Worm (Caenorhabditis elegans) whole organism, L4/young adult: ENCODE results near the gene D2045.9.

Experiments used
- W03F9.2 ChIP-seq: fragments of 150-350 bp; optimal IDR thresholded peaks from 2 replicates; lab custom pipeline; 2014; ENCODE audit warnings: missing biosample characterization, missing genetic modification characterization
- dao-5 ChIP-seq: sonication (generic microtip); optimal IDR thresholded peaks from 2 replicates; lab custom pipeline; 2016; ENCODE audit warnings: missing genotype, missing genetic modification characterization, moderate library complexity, missing compliant biosample characterization
- him-1 ChIP-seq: sonication (generic microtip); optimal IDR thresholded peaks from 2 replicates; lab custom pipeline; 2016; ENCODE audit warnings: missing genotype, missing genetic modification reagents, missing genetic modification characterization, missing compliant biosample characterization

Gene D2045.9

DNA sequence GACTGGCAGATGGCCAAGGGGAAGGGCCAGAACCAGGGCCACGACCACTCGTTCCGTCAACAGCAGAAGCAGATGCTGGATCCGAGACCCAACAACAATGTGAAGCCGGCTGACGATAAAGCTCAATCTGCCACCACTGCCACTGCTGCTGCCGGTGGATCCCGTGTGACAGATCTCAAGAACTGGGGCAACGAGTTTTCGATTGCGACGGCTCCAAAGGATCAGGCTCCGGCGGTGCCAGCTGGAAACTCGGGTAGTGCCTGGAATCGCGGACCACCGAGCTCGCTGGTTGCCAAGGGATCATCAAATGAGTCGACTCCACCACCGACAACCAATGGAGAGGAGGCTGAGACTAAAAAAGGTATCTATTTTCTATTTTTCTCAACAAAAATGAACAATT is 10.6 kb upstream of the D2045.9 start:
- TF ChIP-seq W03F9.2 (tag; lab: Kevin White, UChicago) (no peak), dao-5 (no peak), him-1 (tag; lab: Kevin White, UChicago) (no peak)

DNA sequence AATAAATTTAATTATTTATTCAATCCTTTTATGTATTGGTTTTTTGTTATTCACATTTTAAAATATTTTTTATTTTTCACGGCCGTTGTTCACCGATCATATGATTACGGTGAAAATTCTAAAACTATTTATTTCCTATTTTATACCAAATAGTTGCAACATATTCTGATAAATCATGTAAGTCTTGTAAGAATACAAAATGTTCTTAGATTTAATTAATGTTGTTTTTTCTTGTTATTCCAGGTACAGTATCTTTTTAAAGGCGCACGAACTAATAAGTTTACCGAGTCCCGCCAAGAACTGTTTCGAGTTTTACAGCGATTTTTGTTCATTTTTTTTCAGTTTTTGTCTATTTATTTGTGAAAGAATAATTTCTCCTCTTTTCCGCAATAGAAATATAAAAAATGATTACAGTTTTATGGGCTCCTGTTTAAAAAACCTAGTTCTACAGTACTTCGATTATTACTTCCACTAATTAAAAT is 5.4 kb upstream of the D2045.9 start, which contains the start of gene D2045.5:
TSS of gene D2045.5 (minus strand) at position 51 of the 482 bp plus-strand sequence.
- no peak for TF ChIP-seq him-1 (tag; lab: Kevin White, UChicago)
- TF ChIP-seq W03F9.2 (tag; lab: Kevin White, UChicago): peak; percentile 2

DNA sequence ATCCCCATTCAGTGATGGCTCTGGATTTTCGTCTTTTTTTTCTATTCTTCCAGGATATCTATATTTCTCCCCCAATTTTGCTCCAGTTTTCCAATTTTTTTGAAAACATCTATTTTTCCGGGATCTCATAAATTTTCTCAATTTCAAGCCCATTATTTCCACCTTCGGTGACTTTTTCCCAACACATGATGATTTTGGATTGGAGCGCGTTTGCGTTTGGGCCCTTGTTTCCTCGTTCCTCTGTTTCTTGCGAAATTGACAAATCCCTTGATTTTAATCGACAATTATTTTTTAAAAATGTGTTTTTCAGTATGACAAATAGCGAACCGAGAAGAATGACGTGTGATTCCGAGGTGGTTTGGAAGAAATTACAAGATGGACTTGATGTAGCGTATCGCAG is 4.1 kb upstream of the D2045.9 start, which contains the start of gene cul-1:
TSS of gene cul-1 (plus strand) at position 311 of the 400 bp plus-strand sequence.
- TF ChIP-seq him-1 (tag; lab: Kevin White, UChicago): no peak
- no peak for TF ChIP-seq dao-5
- no peak for TF ChIP-seq W03F9.2 (tag; lab: Kevin White, UChicago)

DNA sequence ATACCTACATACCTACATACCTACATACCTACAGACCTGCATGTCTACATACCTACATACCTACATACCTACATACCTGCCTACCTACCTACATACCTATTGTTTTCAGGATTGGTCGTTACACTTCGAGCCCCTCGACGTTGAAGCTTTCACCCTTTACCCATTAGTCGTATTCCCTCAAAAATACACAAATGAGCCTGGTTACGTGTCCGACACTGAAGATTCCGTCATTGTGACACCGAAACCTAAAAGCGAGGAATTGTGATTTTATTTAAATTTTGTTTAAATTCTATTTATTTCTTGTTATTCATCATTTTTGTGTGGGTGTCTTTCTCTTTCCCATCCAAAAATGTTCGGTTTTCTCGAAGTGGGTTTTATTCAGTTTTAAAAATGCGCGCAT is 4.1 kb downstream of the D2045.9 start, which contains the start of gene D2045.7:
TSS of gene D2045.7 (plus strand) at position 301 of the 400 bp plus-strand sequence.
- TF ChIP-seq him-1 (tag; lab: Kevin White, UChicago): no peak
- TF ChIP-seq dao-5: no peak
- TF ChIP-seq W03F9.2 (tag; lab: Kevin White, UChicago): no peak

DNA sequence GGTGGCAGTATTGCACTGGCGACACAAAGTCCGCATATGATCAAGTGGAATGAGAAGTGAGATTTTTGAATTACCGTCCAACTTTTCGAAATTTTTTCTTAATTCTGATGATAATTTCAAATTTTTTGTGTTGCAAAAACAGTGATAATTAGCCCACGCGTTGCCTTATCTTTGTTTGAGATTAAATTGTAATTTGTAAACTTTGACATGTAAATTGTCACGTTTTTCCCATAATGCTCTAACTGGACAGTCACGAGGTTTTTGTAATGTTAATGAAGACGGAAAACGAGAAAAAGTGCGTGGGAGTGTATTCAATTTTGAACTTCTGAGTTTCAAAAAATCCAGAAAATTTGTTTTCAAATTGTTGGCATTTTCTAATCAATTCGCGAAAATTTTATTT is 6.5 kb downstream of the D2045.9 start:
- TF ChIP-seq W03F9.2 (tag; lab: Kevin White, UChicago) (no peak), him-1 (tag; lab: Kevin White, UChicago) (no peak), dao-5 (no peak)

DNA sequence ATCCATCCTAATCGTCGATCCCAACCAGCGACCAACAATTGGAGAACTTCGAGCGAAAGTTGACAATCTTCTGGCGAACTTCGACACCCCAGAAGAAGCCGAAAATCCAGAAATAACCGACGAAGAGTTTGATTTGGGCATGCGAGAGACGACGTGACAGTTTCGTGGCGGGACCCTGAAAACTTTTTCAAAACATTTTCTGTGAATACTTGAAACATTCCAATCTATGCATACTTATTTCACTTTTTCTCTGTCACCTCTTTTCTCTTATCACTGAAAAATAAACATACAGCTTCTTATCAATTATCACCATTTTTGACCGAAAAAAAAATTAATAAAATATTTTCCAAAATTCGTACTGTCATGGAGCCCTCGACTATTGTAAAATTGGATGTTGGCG is 6.9 kb downstream of the D2045.9 start, which contains the start of gene D2045.8:
TSS of gene D2045.8 (plus strand) at position 301 of the 400 bp plus-strand sequence.
- TF ChIP-seq dao-5: no peak
- TF ChIP-seq W03F9.2 (tag; lab: Kevin White, UChicago): no peak
- TF ChIP-seq him-1 (tag; lab: Kevin White, UChicago): no peak

DNA sequence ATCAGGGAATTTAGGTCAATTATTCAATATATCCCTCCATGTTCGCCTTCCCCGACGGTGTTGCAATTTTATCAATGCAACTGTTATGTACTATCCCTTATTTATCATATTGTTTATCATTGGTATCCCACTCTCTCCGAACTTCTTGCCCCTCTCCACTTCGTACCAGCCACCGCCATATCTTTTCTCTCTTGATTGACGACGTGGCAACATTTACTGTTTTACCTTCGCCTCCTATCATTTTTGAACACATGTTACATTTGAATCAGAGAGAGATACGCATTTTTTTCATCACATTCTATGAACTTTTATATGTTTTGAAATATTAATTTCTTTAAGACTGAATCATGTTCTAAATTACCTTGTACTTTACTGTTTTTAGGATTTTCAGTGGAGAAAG is 11.4 kb downstream of the D2045.9 start:
- no peak for TF ChIP-seq dao-5
- TF ChIP-seq him-1 (tag; lab: Kevin White, UChicago): no peak
- no peak for TF ChIP-seq W03F9.2 (tag; lab: Kevin White, UChicago)

DNA sequence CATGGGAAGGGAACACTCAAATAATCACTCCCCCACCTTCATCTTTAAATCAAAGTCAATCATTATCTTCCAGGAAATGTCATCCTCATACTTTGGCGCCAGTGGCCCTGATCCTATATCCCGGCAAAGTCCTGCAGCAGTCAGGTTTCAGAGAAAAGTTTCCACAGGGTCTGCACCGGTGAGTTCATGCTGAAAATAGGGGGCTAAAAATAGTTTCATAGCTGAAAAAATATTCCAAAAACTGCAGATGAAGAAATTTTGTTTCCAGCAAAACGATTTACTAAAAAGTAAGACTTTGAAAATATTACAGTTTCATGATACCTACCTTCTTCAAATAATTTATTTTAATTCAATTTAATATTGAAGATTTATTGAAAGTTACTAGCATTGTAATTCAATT is 13.0 kb downstream of the D2045.9 start, which contains the start of gene ptr-25:
TSS of gene ptr-25 (plus strand) at position 73 of the 400 bp plus-strand sequence.
- TF ChIP-seq dao-5 (no peak), W03F9.2 (tag; lab: Kevin White, UChicago) (no peak), him-1 (tag; lab: Kevin White, UChicago) (no peak)

DNA sequence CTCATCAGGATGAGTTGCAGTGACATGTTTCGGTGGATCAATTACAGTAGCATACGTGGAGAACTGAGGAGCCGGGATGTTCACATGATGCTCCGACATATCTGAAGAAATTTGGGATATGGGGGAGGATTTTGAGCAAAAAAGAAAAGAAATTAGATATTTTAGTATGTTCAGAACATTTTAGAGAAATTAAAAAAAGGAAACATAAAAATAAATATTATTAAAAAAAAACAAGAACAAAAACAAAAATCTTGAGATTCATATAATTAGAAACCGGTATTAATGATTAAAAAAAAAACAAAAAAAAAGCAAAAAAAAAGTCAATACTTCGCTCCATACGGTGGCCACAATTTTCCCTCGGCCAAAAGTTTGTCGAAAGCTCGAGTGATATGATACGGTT is 28.7 kb downstream of the D2045.9 start, which contains the start of gene rab-33:
TSS of gene rab-33 (minus strand) at position 101 of the 400 bp plus-strand sequence.
- TF ChIP-seq dao-5 (no peak), W03F9.2 (tag; lab: Kevin White, UChicago) (no peak), him-1 (tag; lab: Kevin White, UChicago) (no peak)

DNA sequence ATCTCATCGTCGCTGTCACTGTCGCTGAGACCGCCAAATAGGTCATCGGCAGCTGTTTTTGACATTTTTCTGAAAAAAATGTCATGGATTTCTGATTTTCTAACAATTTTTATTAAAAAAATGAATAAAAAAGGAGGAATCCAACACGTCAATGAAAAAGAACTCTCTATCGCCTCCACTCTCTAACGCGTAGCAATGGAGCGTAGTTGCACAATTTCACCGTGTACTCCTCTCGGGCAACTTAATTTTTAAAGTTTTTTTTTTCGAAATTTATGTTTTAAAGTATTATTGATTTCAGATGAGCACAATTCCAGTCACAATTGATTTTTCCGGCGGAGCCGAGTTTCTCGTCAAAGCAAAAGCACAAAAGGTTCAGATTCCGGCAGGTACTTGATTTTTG is 30.1 kb downstream of the D2045.9 start, which contains the start of the genes taf-11.3 and urm-1:
TSS of gene taf-11.3 (minus strand) at position 69 of the 400 bp plus-strand sequence.
TSS of gene urm-1 (plus strand) at position 299 of the 400 bp plus-strand sequence.
- TF ChIP-seq dao-5: no peak
- peak; percentile 95 for TF ChIP-seq W03F9.2 (tag; lab: Kevin White, UChicago)

DNA sequence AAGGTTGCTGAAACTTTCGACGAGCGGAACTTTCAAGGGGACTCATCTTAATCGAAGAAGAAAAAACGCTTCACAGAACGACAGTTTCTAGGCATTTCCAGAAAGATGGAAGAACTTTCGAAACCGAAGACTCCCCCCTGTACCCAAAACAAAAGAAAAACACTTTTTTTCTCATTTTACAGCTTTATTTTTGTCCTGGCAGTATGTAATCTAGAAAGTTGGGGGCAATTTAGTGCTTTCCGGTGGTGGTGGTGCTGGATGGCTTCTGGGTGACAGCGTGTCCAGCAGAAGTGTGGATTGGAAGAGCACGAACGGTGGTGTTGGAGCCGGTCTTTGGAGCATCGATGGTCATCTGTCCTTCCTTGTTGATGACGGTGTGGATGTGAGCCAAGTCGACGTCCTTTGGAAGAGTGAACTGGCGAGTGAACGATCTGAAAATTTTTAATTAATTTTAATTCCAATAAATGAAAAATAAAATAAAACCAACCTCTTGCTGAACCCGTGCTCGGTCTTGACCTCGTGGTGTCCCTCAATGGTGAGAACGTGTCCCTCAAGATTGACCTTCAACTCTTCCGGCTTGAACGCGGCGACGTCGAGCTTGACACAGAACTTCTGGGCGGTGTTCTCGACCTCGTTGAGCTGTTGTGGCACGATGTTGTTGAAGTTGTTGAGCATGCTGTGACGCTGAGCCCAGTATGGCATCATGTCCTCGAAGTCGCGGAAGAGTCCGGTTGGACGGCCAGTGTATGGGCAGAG is 31.1 kb downstream of the D2045.9 start:
- peak; percentile 18 for TF ChIP-seq dao-5
- TF ChIP-seq him-1 (tag; lab: Kevin White, UChicago): no peak
- no peak for TF ChIP-seq W03F9.2 (tag; lab: Kevin White, UChicago)

DNA sequence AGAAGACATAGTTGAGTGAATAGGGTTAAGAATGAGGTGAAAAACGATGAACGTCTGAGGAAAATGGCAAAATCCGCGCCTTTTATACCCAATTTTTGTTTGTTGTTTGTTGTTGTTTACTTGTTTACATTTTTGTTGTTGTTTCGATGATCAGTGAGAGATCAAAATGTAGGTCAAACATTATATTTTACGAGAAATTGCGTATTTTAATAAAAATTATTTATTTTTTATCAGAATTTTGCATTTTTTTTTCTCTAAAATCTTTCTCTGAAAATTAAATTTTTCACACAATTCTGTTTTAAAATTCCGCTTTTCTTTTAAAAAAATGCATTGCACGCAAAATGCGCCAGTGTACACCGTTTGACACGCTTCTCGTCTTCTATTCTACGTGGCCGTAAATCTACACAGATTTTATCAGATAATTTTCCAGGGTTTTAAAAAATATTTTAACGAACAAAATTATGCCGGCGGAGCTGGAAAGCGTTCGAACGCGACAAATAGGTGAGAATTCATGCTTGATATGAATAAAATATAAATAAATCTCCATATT is 31.7 kb downstream of the D2045.9 start, which contains the start of the genes sip-1 and sly-1:
TSS of gene sip-1 (minus strand) at position 103 of the 550 bp plus-strand sequence.
TSS of gene sly-1 (plus strand) at position 360 of the 550 bp plus-strand sequence.
- TF ChIP-seq dao-5 (no peak), him-1 (tag; lab: Kevin White, UChicago) (no peak), W03F9.2 (tag; lab: Kevin White, UChicago) (peak; percentile 84)

DNA sequence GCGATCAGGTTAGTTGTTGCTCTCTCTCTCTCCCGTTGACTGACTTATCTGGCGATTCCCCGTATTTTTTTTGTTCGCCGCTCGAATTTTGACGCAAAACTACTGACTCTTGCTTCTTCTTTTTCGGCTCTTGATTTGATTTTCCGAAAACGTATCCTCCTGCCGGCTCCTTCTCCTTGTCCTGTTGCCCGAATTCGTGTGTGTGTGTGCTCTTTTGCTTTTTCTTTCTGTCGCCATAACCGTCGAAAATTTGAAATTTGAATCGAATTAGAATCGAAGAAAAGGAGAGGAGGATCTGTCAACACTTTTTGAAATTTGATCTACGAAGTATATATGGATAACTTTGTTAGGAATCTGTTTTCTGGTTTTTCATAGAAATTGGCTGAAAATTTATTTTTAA is 37.5 kb downstream of the D2045.9 start:
- TF ChIP-seq him-1 (tag; lab: Kevin White, UChicago) (no peak), W03F9.2 (tag; lab: Kevin White, UChicago) (no peak), dao-5 (no peak)

DNA sequence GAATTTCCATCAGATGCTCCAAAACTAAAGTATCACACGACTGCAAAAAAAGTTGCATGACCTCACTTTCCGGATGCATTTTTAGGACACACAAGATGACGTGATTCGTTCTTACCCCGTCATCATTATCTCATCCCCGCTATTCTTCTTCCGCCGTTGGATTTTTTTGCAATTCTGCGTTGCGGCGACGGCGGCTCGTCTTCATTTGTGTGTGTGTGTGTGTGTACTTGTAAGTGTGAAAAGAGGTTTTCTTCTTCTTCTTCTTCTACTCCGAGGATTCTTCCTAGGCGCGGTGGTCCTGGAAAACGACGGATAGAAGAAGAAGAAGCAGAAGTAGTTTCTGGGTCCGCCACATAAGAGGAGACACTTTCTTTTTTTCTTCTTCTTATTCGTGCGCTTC is 40.7 kb downstream of the D2045.9 start:
- no peak for TF ChIP-seq him-1 (tag; lab: Kevin White, UChicago)
- TF ChIP-seq W03F9.2 (tag; lab: Kevin White, UChicago): no peak
- no peak for TF ChIP-seq dao-5
